Fruit fly (Drosophila melanogaster): ENCODE data around the gene CG42367.

Gene CG42367

DNA sequence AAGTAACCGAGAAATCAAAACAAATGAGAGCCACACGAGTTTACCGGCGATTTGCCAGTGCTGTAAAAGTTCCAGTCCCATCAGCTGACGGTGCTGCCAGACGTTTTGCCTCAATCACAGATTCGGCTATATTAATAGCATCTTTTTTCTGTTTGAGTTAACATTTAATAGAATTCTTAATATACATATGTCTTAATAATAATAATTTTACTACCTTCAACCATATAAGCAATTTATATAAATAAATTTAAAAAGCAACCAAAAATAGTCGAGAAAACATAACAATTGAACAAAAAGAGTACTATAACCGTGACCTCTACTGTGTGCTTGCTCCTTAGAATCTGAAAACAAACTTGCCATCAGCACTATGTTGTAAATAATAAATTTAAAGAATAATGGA is 23.7 kb downstream of the CG42367 start, which contains the start of the genes CG13126 and CG4709 (continued):
- TF ChIP-seq Six4 (GFP tag; optimal IDR thresholded peaks at IDR 0.05), result peak; percentile 90
- TF ChIP-seq CG15011 (GFP tag; optimal IDR thresholded peaks at IDR 0.05), result peak; percentile 77
- TF ChIP-seq CG7556 (GFP tag; optimal IDR thresholded peaks at IDR 0.05), result peak; percentile 92
- TF ChIP-seq CG16815 (GFP tag; optimal IDR thresholded peaks at IDR 0.05), result peak; percentile 80
- no peak for TF ChIP-seq CG14860 (GFP tag; IDR thresholded peaks at IDR 0.05; ENCODE audit: partially characterized antibody)
- TF ChIP-seq Bgb (GFP tag; IDR thresholded peaks at IDR 0.05; ENCODE audit: partially characterized antibody), result no peak
- peak; percentile 76 for TF ChIP-seq CG14050 (GFP tag; IDR thresholded peaks at IDR 0.05)
- TF ChIP-seq CG14014 (GFP tag; IDR thresholded peaks at IDR 0.05), result peak; percentile 87
- peak; percentile 78 for TF ChIP-seq Nf-YB (GFP tag; optimal IDR thresholded peaks at IDR 0.05)
- TF ChIP-seq br (optimal IDR thresholded peaks at IDR 0.05), result no peak
- peak; percentile 71 for TF ChIP-seq CG30431 (GFP tag; optimal IDR thresholded peaks at IDR 0.05)
- no peak for TF ChIP-seq Dfd (GFP tag; optimal IDR thresholded peaks at IDR 0.05)
- no peak for TF ChIP-seq Hr39 (optimal IDR thresholded peaks at IDR 0.05)
- TF ChIP-seq CG17912 (GFP tag; optimal IDR thresholded peaks at IDR 0.05), result peak; percentile 29
- TF ChIP-seq Myb (GFP tag; optimal IDR thresholded peaks at IDR 0.05), result no peak
- peak; percentile 91 for TF ChIP-seq Sox100B (GFP tag; optimal IDR thresholded peaks at IDR 0.05)
- peak; percentile 88 for TF ChIP-seq cwo (GFP tag; optimal IDR thresholded peaks at IDR 0.05)
- peak; percentile 91 for TF ChIP-seq Sox102F (GFP tag; optimal IDR thresholded peaks at IDR 0.05)
- no peak for TF ChIP-seq CG4282 (GFP tag; optimal IDR thresholded peaks at IDR 0.05)
- TF ChIP-seq caup (GFP tag; optimal IDR thresholded peaks at IDR 0.05; ENCODE audit: severe bottlenecking), result peak; percentile 90
- TF ChIP-seq CG12391 (tag; optimal IDR thresholded peaks at IDR 0.05), result peak; percentile 96
- no peak for TF ChIP-seq CG8089 (GFP tag; optimal IDR thresholded peaks at IDR 0.05)
- TF ChIP-seq CG43689 (GFP tag; IDR thresholded peaks at IDR 0.05), result peak; percentile 61; the same call in 1 of the 2 replicates
- TF ChIP-seq CG1602 (GFP tag; optimal IDR thresholded peaks at IDR 0.05), result peak; percentile 89
- TF ChIP-seq CG10366 (GFP tag; IDR thresholded peaks at IDR 0.05), result peak; percentile 87
- peak; percentile 86 for TF ChIP-seq Vsx1 (GFP tag; optimal IDR thresholded peaks at IDR 0.05)
- no peak for TF ChIP-seq btn (GFP tag; optimal IDR thresholded peaks at IDR 0.05)
- TF ChIP-seq CG2678 (tag; optimal IDR thresholded peaks at IDR 0.05), result peak; percentile 96
- peak in 1 of 2 experiments; percentile 94 for TF ChIP-seq Eip74EF (GFP tag; optimal IDR thresholded peaks at IDR 0.05)
- no peak for TF ChIP-seq da (GFP tag; optimal IDR thresholded peaks at IDR 0.05)
- no peak for TF ChIP-seq CG16779 (GFP tag; IDR thresholded peaks at IDR 0.05)
- TF ChIP-seq tap (tag; optimal IDR thresholded peaks at IDR 0.05), result peak; percentile 92
- TF ChIP-seq dmrt11E (tag; optimal IDR thresholded peaks at IDR 0.05), result peak; percentile 94
- peak; percentile 89 for TF ChIP-seq Hr3 (GFP tag; optimal IDR thresholded peaks at IDR 0.05)
- no peak for TF ChIP-seq wek (GFP tag; optimal IDR thresholded peaks at IDR 0.05)
- TF ChIP-seq CG6791 (GFP tag; IDR thresholded peaks at IDR 0.05; ENCODE audit: partially characterized antibody), result no peak
- TF ChIP-seq H2.0 (GFP tag; IDR thresholded peaks at IDR 0.05), result peak; percentile 82
- TF ChIP-seq oc (tag; optimal IDR thresholded peaks at IDR 0.05), result peak; percentile 81
- peak; percentile 97 for TF ChIP-seq CG17361 (GFP tag; IDR thresholded peaks at IDR 0.05)
- TF ChIP-seq maf-S (GFP tag; optimal IDR thresholded peaks at IDR 0.05), result no peak
- peak; percentile 24 for TF ChIP-seq schlank (tag; optimal IDR thresholded peaks at IDR 0.05)
- peak; percentile 50; the same call in 1 of the 2 replicates for TF ChIP-seq Lim3 (GFP tag; IDR thresholded peaks at IDR 0.05)
- TF ChIP-seq ash1 (GFP tag; optimal IDR thresholded peaks at IDR 0.05), result no peak
- peak; percentile 45; the same call in 1 of the 3 replicates for TF ChIP-seq CG6175 (GFP tag; IDR thresholded peaks at IDR 0.05)
- TF ChIP-seq dimm (GFP tag; IDR thresholded peaks at IDR 0.05), result peak; percentile 45; the same call in 1 of the 2 replicates
- TF ChIP-seq CG2116 (GFP tag; optimal IDR thresholded peaks at IDR 0.05), result peak; percentile 77
- peak; percentile 64 for TF ChIP-seq wor (GFP tag; IDR thresholded peaks at IDR 0.05)
- peak; percentile 30 for TF ChIP-seq CG8944 (GFP tag; optimal IDR thresholded peaks at IDR 0.05)
- no peak for TF ChIP-seq p53 (GFP tag; optimal IDR thresholded peaks at IDR 0.05)
- TF ChIP-seq CG11085 (GFP tag; IDR thresholded peaks at IDR 0.05), result peak; percentile 77
- no peak for TF ChIP-seq mld (GFP tag; IDR thresholded peaks at IDR 0.05; ENCODE audit: partially characterized antibody)

Data from whole organism, embryonic.